Worm (Caenorhabditis elegans): Measurements from ENCODE around the gene eif-3.L.
A peak's percentile ranks its signal among the peaks of the same experiment; 100 is the strongest.

The eif-3.L gene

ce11 chrII:5660155-5660554, 37.9 kb upstream of the eif-3.L start:
- TF ChIP-seq cebp-1 (GFP tag; IDR thresholded peaks at IDR 0.05) (no peak), cebp-1 (tag; optimal IDR thresholded peaks at IDR 0.05) (no peak), T07F8.4 (tag; optimal IDR thresholded peaks at IDR 0.05) (no peak), F10E7.11 (tag; optimal IDR thresholded peaks at IDR 0.05) (no peak), tlf-1 (GFP tag; optimal IDR thresholded peaks at IDR 0.05) (no peak), nhr-179 (tag; optimal IDR thresholded peaks at IDR 0.05) (no peak), B0261.1 (tag; optimal IDR thresholded peaks at IDR 0.05) (no peak), him-1 (tag; optimal IDR thresholded peaks at IDR 0.05) (no peak), let-607 (tag; optimal IDR thresholded peaks at IDR 0.05) (no peak), egl-18 (GFP tag; IDR thresholded peaks at IDR 0.05) (no peak), snpc-4 (GFP tag; optimal IDR thresholded peaks at IDR 0.05) (no peak), snpc-4 (tag; optimal IDR thresholded peaks at IDR 0.05) (no peak)

ce11 chrII:5659675-5660074, 37.4 kb upstream of the eif-3.L start, which contains the start of gene fut-3:
fut-3 (minus strand) TSS chrII:5659775.
- TF ChIP-seq dox-1 (GFP tag; IDR thresholded peaks at IDR 0.05) (no peak), nhr-80 (tag; optimal IDR thresholded peaks at IDR 0.05) (no peak), nfyb-1 (GFP tag; IDR thresholded peaks at IDR 0.05) (0 out of 2 replicates have a peak, but pooled peaks have one; percentile 37), F55B11.4 (tag; optimal IDR thresholded peaks at IDR 0.05; ENCODE audit: borderline replicate concordance, insufficient read depth) (no peak), ztf-18 (tag; optimal IDR thresholded peaks at IDR 0.05) (no peak)

- TF ChIP-seq madf-3 (GFP tag; IDR thresholded peaks at IDR 0.05) (no peak), lin-26 (GFP tag; IDR thresholded peaks at IDR 0.05) (no peak), Y56A3A.18 (GFP tag; IDR thresholded peaks at IDR 0.05) (no peak), F49E8.2 (tag; optimal IDR thresholded peaks at IDR 0.05; ENCODE audit: insufficient read depth) (no peak)
Observed at ce11 chrII:5654215-5654614, 31.9 kb upstream of the eif-3.L start, which contains the start of gene F59E12.1. F59E12.1 (plus strand) TSS chrII:5654515.

ce11 chrII:5652334-5652733, 30.1 kb upstream of the eif-3.L start, which contains the start of gene bli-2:
bli-2 (minus strand) TSS chrII:5652434.
- TF ChIP-seq Y67H2A.10 (GFP tag; conservative IDR thresholded peaks at IDR 0.05) = no peak
- no peak for TF ChIP-seq B0035.1 (tag; optimal IDR thresholded peaks at IDR 0.05)
- TF ChIP-seq mel-28 (tag; optimal IDR thresholded peaks at IDR 0.05; ENCODE audit: borderline replicate concordance) = no peak
- no peak for TF ChIP-seq ztf-28 (GFP tag; IDR thresholded peaks at IDR 0.05)

- TF ChIP-seq zfh-2 (GFP tag; conservative IDR thresholded peaks at IDR 0.05) (peak; percentile 85), somi-1 (GFP tag; optimal IDR thresholded peaks at IDR 0.05) (no peak), egrh-3 (GFP tag; IDR thresholded peaks at IDR 0.05) (peak; percentile 64; the same call in 1 of the 2 replicates)
Observed at ce11 chrII:5651426-5651825, 29.1 kb upstream of the eif-3.L start.

- TF ChIP-seq athp-1 (tag; optimal IDR thresholded peaks at IDR 0.05) (peak; percentile 7), sdz-38 (tag; optimal IDR thresholded peaks at IDR 0.05) (no peak), lir-1 (GFP tag; conservative IDR thresholded peaks at IDR 0.05) (0 out of 2 replicates have a peak, but pooled peaks have one; percentile 8), madf-8 (GFP tag; conservative IDR thresholded peaks at IDR 0.05) (peak; percentile 34), ceh-91 (GFP tag; IDR thresholded peaks at IDR 0.05) (peak; percentile 58; the same call in 1 of the 2 replicates), nhr-80 (tag; optimal IDR thresholded peaks at IDR 0.05) (peak; percentile 4), hmg-1.2 (GFP tag; IDR thresholded peaks at IDR 0.05) (peak; percentile 82), repo-1 (tag; optimal IDR thresholded peaks at IDR 0.05) (no peak), dpl-1 (GFP tag; optimal IDR thresholded peaks at IDR 0.05) (peak; percentile 42), lsl-1 (GFP tag; optimal IDR thresholded peaks at IDR 0.05) (peak; percentile 63), cebp-1 (GFP tag; IDR thresholded peaks at IDR 0.05) (peak; percentile 41; the same call in 1 of the 2 replicates), cebp-1 (tag; optimal IDR thresholded peaks at IDR 0.05) (peak; percentile 50), dox-1 (GFP tag; IDR thresholded peaks at IDR 0.05) (peak; percentile 91), snpc-3.4 (tag; optimal IDR thresholded peaks at IDR 0.05) (peak; percentile 74), ztf-26 (tag; optimal IDR thresholded peaks at IDR 0.05) (no peak)
Observed at ce11 chrII:5649236-5650004, 27.1 kb upstream of the eif-3.L start, which contains the start of the genes sam-4, F59E12.17 and zyg-1. sam-4 (minus strand) TSS chrII:5649286. F59E12.17 (minus strand) TSS chrII:5649470. zyg-1 (plus strand) TSS chrII:5649748.
